Fruit fly (Drosophila melanogaster): ENCODE measurements around the gene Uba5.

dm6 chrX:11521561-11522546 is 38.5 kb downstream of the Uba5 start:
- TF ChIP-seq CG8478 (optimal IDR thresholded peaks at IDR 0.05): no peak
- no peak for TF ChIP-seq Dll (optimal IDR thresholded peaks at IDR 0.05)
- no peak for TF ChIP-seq psq (optimal IDR thresholded peaks at IDR 0.05)

All from whole organism.